Fruit fly (Drosophila melanogaster) whole organism, embryonic: ENCODE measurements around the gene TM9SF3.

ENCODE experiments used
- Asciz ChIP-seq: fragments of 200-800 bp; sonication (Bioruptor generic); optimal IDR thresholded peaks from 2 replicates; lab custom pipeline; 2017; ENCODE audit warnings: missing biosample characterization, mild to moderate bottlenecking, missing genetic modification characterization, missing genetic modification reagents
- CG12104 ChIP-seq: fragments of 200-800 bp; sonication (Bioruptor generic); optimal IDR thresholded peaks from 3 replicates; lab custom pipeline; 2016; ENCODE audit warnings: missing biosample characterization, missing genetic modification characterization
- CG14050 ChIP-seq: fragments of 200-800 bp; sonication (Bioruptor generic); IDR thresholded peaks from 3 replicates; pipeline ENCODE4 v1.3.6; 2022; ENCODE audit warnings: missing biosample characterization, missing genetic modification characterization
- CG15514 ChIP-seq: fragments of 200-800 bp; sonication (Bioruptor generic); optimal IDR thresholded peaks from 3 replicates; lab custom pipeline; 2017; ENCODE audit warnings: missing biosample characterization, missing genetic modification characterization, mild to moderate bottlenecking, moderate library complexity, missing genetic modification reagents
- CG15601 ChIP-seq: fragments of 200-800 bp; sonication (Bioruptor generic); optimal IDR thresholded peaks from 3 replicates; lab custom pipeline; 2019; ENCODE audit warnings: missing biosample characterization, mild to moderate bottlenecking, missing genetic modification characterization, moderate library complexity
- CG16779 ChIP-seq: fragments of 200-800 bp; sonication (Bioruptor generic); IDR thresholded peaks from 2 replicates; pipeline ENCODE4 v1.3.6; 2022; ENCODE audit warnings: missing biosample characterization, missing genetic modification characterization
- CG2199 ChIP-seq: fragments of 200-800 bp; sonication (Bioruptor generic); IDR thresholded peaks from 3 replicates; pipeline ENCODE4 v1.3.6; 2022; ENCODE audit warnings: missing biosample characterization, missing genetic modification characterization
- CG2678 ChIP-seq: fragments of 200-800 bp; sonication (Bioruptor generic); optimal IDR thresholded peaks from 3 replicates; lab custom pipeline; 2019; ENCODE audit warnings: missing biosample characterization, mild to moderate bottlenecking, missing genetic modification characterization, moderate library complexity
- CG3163 ChIP-seq: fragments of 200-800 bp; sonication (Bioruptor generic); optimal IDR thresholded peaks from 3 replicates; lab custom pipeline; 2016; ENCODE audit warnings: missing biosample characterization, missing genetic modification characterization
- CG3838 ChIP-seq: fragments of 200-800 bp; sonication (Bioruptor generic); optimal IDR thresholded peaks from 3 replicates; lab custom pipeline; 2016; ENCODE audit warnings: missing biosample characterization, missing genetic modification characterization
- CG4360 ChIP-seq: fragments of 200-800 bp; sonication (Bioruptor generic); IDR thresholded peaks from 2 replicates; pipeline ENCODE4 v1.3.6; 2022; ENCODE audit warnings: missing biosample characterization, missing genetic modification characterization
- CG6175 ChIP-seq: fragments of 200-800 bp; sonication (Bioruptor generic); IDR thresholded peaks from 3 replicates; pipeline ENCODE4 v1.3.6; 2022; ENCODE audit warnings: missing biosample characterization, missing genetic modification characterization
- CG8290 ChIP-seq, 3 experiments: fragments of 200-800 bp; sonication (Bioruptor generic); optimal IDR thresholded peaks; 2 replicates each; lab custom pipeline; 2016 to 2019; ENCODE audit warnings: missing biosample characterization in 3 of 3, missing genetic modification characterization in 3 of 3, mild to moderate bottlenecking in 2 of 3, moderate library complexity in 1 of 3
- CG8478 ChIP-seq: fragments of >200 bp; optimal IDR thresholded peaks from 2 replicates; lab custom pipeline; 2018
- CG8944 ChIP-seq: fragments of 200-800 bp; sonication (Bioruptor generic); optimal IDR thresholded peaks from 3 replicates; lab custom pipeline; 2016; ENCODE audit warnings: missing biosample characterization, missing genetic modification characterization
- CG9817 ChIP-seq: fragments of 200-800 bp; sonication (Bioruptor generic); optimal IDR thresholded peaks from 2 replicates; lab custom pipeline; 2018; ENCODE audit warnings: missing biosample characterization, mild to moderate bottlenecking, missing genetic modification characterization, moderate library complexity
- CkIIα-i1 ChIP-seq: fragments of 200-800 bp; sonication (Bioruptor generic); IDR thresholded peaks from 2 replicates; pipeline ENCODE4 v1.3.6; 2022; ENCODE audit warnings: missing biosample characterization, missing genetic modification characterization
- Fer2 ChIP-seq: fragments of 200-800 bp; sonication (Bioruptor generic); optimal IDR thresholded peaks from 2 replicates; lab custom pipeline; 2018; ENCODE audit warnings: missing biosample characterization, mild to moderate bottlenecking, missing genetic modification characterization, moderate library complexity
- Hr78 ChIP-seq, 2 experiments: fragments of 200-800 bp in 1 of 2; fragments of >200 bp in 1 of 2; sonication (Bioruptor generic) in 1 of 2; optimal IDR thresholded peaks; 2 replicates each; lab custom pipeline; 2017 to 2019; ENCODE audit warnings: missing biosample characterization in 2 of 2, missing genetic modification characterization in 2 of 2, mild to moderate bottlenecking in 1 of 2, moderate library complexity in 1 of 2
- NK7.1 ChIP-seq: fragments of 200-800 bp; sonication (Bioruptor generic); optimal IDR thresholded peaks from 3 replicates; lab custom pipeline; 2016; ENCODE audit warnings: missing biosample characterization, missing genetic modification characterization
- aop ChIP-seq: fragments of 200-800 bp; sonication (Bioruptor generic); IDR thresholded peaks from 2 replicates; pipeline ENCODE4 v1.3.6; 2022; ENCODE audit warnings: missing biosample characterization, missing genetic modification characterization
- bsh ChIP-seq, 2 experiments: fragments of 200-800 bp; sonication (Bioruptor generic); optimal IDR thresholded peaks; 2 replicates each; lab custom pipeline; 2017 to 2018; ENCODE audit warnings: mild to moderate bottlenecking in 2 of 2, missing biosample characterization in 2 of 2, missing genetic modification characterization in 2 of 2, moderate library complexity in 1 of 2
- caup ChIP-seq: fragments of 200-800 bp; sonication (Bioruptor generic); optimal IDR thresholded peaks from 3 replicates; lab custom pipeline; 2017; ENCODE audit warnings: missing biosample characterization, mild to moderate bottlenecking, missing genetic modification characterization, moderate library complexity; ENCODE audit not compliant: severe bottlenecking
- chinmo ChIP-seq: fragments of 200-800 bp; sonication (Bioruptor generic); IDR thresholded peaks from 4 replicates; pipeline ENCODE4 v1.3.6; 2022; ENCODE audit warnings: missing biosample characterization, missing genetic modification characterization; ENCODE audit not compliant: partially characterized antibody
- croc ChIP-seq: fragments of 200-800 bp; sonication (Bioruptor generic); conservative IDR thresholded peaks from 3 replicates; pipeline ENCODE4 v1.3.6; 2022; ENCODE audit warnings: missing biosample characterization, missing genetic modification characterization
- eve ChIP-seq, 2 experiments: fragments of >200 bp; optimal IDR thresholded peaks; 2 replicates each; lab custom pipeline; 2017; ENCODE audit warnings: missing biosample characterization in 2 of 2, missing genetic modification characterization in 2 of 2
- fd96Cb ChIP-seq: fragments of 200-800 bp; sonication (Bioruptor generic); optimal IDR thresholded peaks from 2 replicates; lab custom pipeline; 2018; ENCODE audit warnings: missing biosample characterization, mild to moderate bottlenecking, missing genetic modification characterization, moderate library complexity
- ftz-f1 ChIP-seq: fragments of 200-800 bp; sonication (Bioruptor generic); optimal IDR thresholded peaks from 2 replicates; lab custom pipeline; 2016; ENCODE audit warnings: missing biosample characterization, missing genetic modification characterization
- gem ChIP-seq: fragments of 200-800 bp; sonication (Bioruptor generic); optimal IDR thresholded peaks from 2 replicates; lab custom pipeline; 2019; ENCODE audit warnings: missing biosample characterization, mild to moderate bottlenecking, missing genetic modification characterization, moderate library complexity
- gfzf ChIP-seq: fragments of 200-800 bp; sonication (Bioruptor generic); optimal IDR thresholded peaks from 2 replicates; lab custom pipeline; 2016; ENCODE audit warnings: missing biosample characterization, mild to moderate bottlenecking, missing genetic modification characterization, moderate library complexity
- jumu ChIP-seq: fragments of 200-800 bp; sonication (Bioruptor generic); optimal IDR thresholded peaks from 3 replicates; lab custom pipeline; 2016; ENCODE audit warnings: missing biosample characterization, missing genetic modification characterization
- mam ChIP-seq: fragments of 200-800 bp; sonication (Bioruptor generic); optimal IDR thresholded peaks from 3 replicates; lab custom pipeline; 2016; ENCODE audit warnings: missing biosample characterization, missing genetic modification characterization
- p53 ChIP-seq: fragments of 200-800 bp; sonication (Bioruptor generic); optimal IDR thresholded peaks from 2 replicates; lab custom pipeline; 2016; ENCODE audit warnings: missing biosample characterization, missing genetic modification characterization
- sens ChIP-seq: fragments of 200-800 bp; sonication (Bioruptor generic); peaks from one replicate; lab custom pipeline; 2016; ENCODE audit warnings: missing biosample characterization, missing genetic modification characterization
- shn ChIP-seq: fragments of 200-800 bp; sonication (Bioruptor generic); optimal IDR thresholded peaks from 3 replicates; lab custom pipeline; 2016; ENCODE audit warnings: missing biosample characterization, missing genetic modification characterization
- slou ChIP-seq: fragments of 200-800 bp; sonication (Bioruptor generic); optimal IDR thresholded peaks from 3 replicates; lab custom pipeline; 2016; ENCODE audit warnings: missing biosample characterization, missing genetic modification characterization
- sna ChIP-seq: fragments of 200-800 bp; sonication (Bioruptor generic); IDR thresholded peaks from 2 replicates; pipeline ENCODE4 v1.3.6; 2022; ENCODE audit warnings: missing biosample characterization, missing genetic modification characterization; ENCODE audit not compliant: partially characterized antibody
- tll ChIP-seq, 2 experiments: fragments of 200-800 bp in 1 of 2; fragments of >200 bp in 1 of 2; sonication (Bioruptor generic) in 1 of 2; optimal IDR thresholded peaks; 2 replicates each; lab custom pipeline; 2017 to 2019; ENCODE audit warnings: missing biosample characterization in 2 of 2, missing genetic modification characterization in 2 of 2, mild to moderate bottlenecking in 1 of 2, moderate library complexity in 1 of 2
- trh ChIP-seq: fragments of 200-800 bp; sonication (Bioruptor generic); optimal IDR thresholded peaks from 2 replicates; lab custom pipeline; 2016; ENCODE audit warnings: missing biosample characterization, missing genetic modification characterization
- usp ChIP-seq: fragments of >200 bp; optimal IDR thresholded peaks from 2 replicates; lab custom pipeline; 2017; ENCODE audit warnings: missing biosample characterization, missing genetic modification characterization

TM9SF3 gene

DNA sequence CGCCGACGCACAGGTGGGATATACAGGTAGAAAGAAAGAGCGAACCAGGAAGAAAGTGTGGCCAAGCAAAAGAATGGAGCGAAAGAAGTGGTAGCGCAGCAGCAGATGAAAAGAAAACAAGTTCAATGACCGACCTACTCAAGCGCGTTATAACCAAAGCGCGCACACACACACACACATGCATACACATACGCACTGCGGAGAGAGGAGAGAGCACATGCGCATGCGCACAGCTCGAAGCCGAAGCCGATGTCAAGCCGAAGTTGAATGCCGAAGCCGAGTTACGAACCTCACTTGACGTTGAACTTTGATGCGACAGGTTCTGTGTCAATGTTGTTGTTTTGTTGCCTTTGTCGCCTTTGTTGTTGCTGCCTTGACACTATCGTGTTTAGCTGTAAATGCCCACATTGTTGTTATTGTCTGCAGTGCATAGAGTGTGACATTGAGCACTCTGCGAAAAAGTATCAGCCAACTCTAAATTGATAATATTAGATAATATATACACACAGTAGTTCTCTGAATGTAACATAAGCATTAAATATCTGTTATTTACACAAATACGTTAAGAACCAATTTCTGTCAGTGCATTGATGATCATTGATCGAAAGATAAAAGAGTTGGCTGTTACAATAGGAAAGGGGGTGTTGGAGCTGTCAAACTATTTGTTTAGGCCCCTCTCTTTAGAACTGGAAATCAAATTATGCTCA is 30.6 kb upstream of the TM9SF3 start (continued):
- no peak for TF ChIP-seq slou (GFP tag; lab: Kevin White, UChicago)
- TF ChIP-seq eve (GFP tag; optimal IDR thresholded peaks at IDR 0.05; lab: Kevin White, UChicago) = peak in 1 of 2 experiments; percentile 37
- peak in 1 of 2 experiments; percentile 87 for TF ChIP-seq Hr78 (GFP tag; optimal IDR thresholded peaks at IDR 0.05; lab: Kevin White, UChicago)
- TF ChIP-seq tll (GFP tag; optimal IDR thresholded peaks at IDR 0.05; lab: Kevin White, UChicago) = peak in 1 of 2 experiments; percentile 49
- TF ChIP-seq chinmo (GFP tag; lab: Robert Waterston, UW) = peak; percentile 92; the same call in 3 of the 4 replicates
- TF ChIP-seq fd96Cb (tag; lab: Kevin White, UChicago) = no peak
- no peak for TF ChIP-seq croc (GFP tag; lab: Robert Waterston, UW)
- TF ChIP-seq CG9817 (tag; lab: Kevin White, UChicago) = no peak
- TF ChIP-seq gem = peak; percentile 12
- TF ChIP-seq CkIIα-i1 (GFP tag; lab: Robert Waterston, UW) = no peak
- no peak for TF ChIP-seq p53 (GFP tag; lab: Kevin White, UChicago)
- no peak for TF ChIP-seq CG16779
- peak in 1 of 2 experiments; percentile 32 for TF ChIP-seq bsh (GFP tag; optimal IDR thresholded peaks at IDR 0.05; lab: Kevin White, UChicago)
- no peak for TF ChIP-seq CG8290 (GFP tag; optimal IDR thresholded peaks at IDR 0.05; lab: Kevin White, UChicago)
- peak in 1 of 2 experiments; percentile 7 for TF ChIP-seq CG8290 (tag; optimal IDR thresholded peaks at IDR 0.05; lab: Kevin White, UChicago)
- no peak for TF ChIP-seq CG14050 (GFP tag; lab: Robert Waterston, UW)
- no peak for TF ChIP-seq trh
- TF ChIP-seq CG2678 (tag; lab: Kevin White, UChicago) = no peak
- TF ChIP-seq Asciz (GFP tag; lab: Kevin White, UChicago) = no peak
- TF ChIP-seq usp (GFP tag; lab: Kevin White, UChicago) = no peak
- TF ChIP-seq CG2199 (GFP tag; lab: Robert Waterston, UW) = no peak
- peak; percentile 75; the same call in 1 of the 2 replicates for TF ChIP-seq CG4360 (GFP tag; lab: Robert Waterston, UW)
- no peak for TF ChIP-seq aop (GFP tag; lab: Robert Waterston, UW)
- TF ChIP-seq shn (GFP tag; lab: Kevin White, UChicago) = no peak
- peak; percentile 64 for TF ChIP-seq CG8478 (lab: Kevin White, UChicago)
- TF ChIP-seq CG12104 (GFP tag; lab: Kevin White, UChicago) = no peak
- no peak for TF ChIP-seq CG6175 (GFP tag; lab: Robert Waterston, UW)
- TF ChIP-seq CG3163 (GFP tag; lab: Kevin White, UChicago) = peak; percentile 94
- no peak for TF ChIP-seq CG8944 (GFP tag; lab: Kevin White, UChicago)
- TF ChIP-seq sna (GFP tag; lab: Robert Waterston, UW) = 0 out of 2 replicates have a peak, but pooled peaks have one; percentile 39
- no peak for TF ChIP-seq ftz-f1 (GFP tag; lab: Kevin White, UChicago)
- no peak for TF ChIP-seq NK7.1
- peak; percentile 65 for TF ChIP-seq CG3838
- TF ChIP-seq caup = no peak
- TF ChIP-seq mam (GFP tag; lab: Kevin White, UChicago) = no peak
- TF ChIP-seq CG15514 (GFP tag; lab: Kevin White, UChicago) = no peak
- peak; percentile 31 for TF ChIP-seq gfzf
- peak; percentile 36 for TF ChIP-seq sens (GFP tag; lab: Kevin White, UChicago)
- no peak for TF ChIP-seq Fer2 (tag; lab: Kevin White, UChicago)
- TF ChIP-seq CG15601 (tag; lab: Kevin White, UChicago) = peak; percentile 7
- TF ChIP-seq jumu (GFP tag; lab: Kevin White, UChicago) = no peak
